Fruit fly (Drosophila melanogaster) whole organism, wandering third instar larva: ENCODE measurements around the gene Rpp14a.
A peak's percentile ranks its signal among the peaks of the same experiment; 100 is the strongest.

Experiments used
- Abd-B ChIP-seq: fragments of >200 bp; optimal IDR thresholded peaks from 2 replicates; lab custom pipeline; 2017; ENCODE audit warnings: missing biosample characterization, missing genetic modification characterization
- CG32264 ChIP-seq: fragments of 200-800 bp; sonication (Bioruptor generic); optimal IDR thresholded peaks from 2 replicates; lab custom pipeline; 2016; ENCODE audit warnings: missing biosample characterization, missing genetic modification characterization
- CG9705 ChIP-seq: fragments of 200-800 bp; sonication (Bioruptor generic); optimal IDR thresholded peaks from 2 replicates; lab custom pipeline; 2018; ENCODE audit warnings: missing biosample characterization, mild to moderate bottlenecking, missing genetic modification characterization
- CrebA ChIP-seq: fragments of 200-800 bp; sonication (Bioruptor generic); optimal IDR thresholded peaks from 2 replicates; lab custom pipeline; 2016; ENCODE audit warnings: missing biosample characterization, mild to moderate bottlenecking, missing genetic modification characterization, borderline replicate concordance
- Dfd ChIP-seq: fragments of >200 bp; optimal IDR thresholded peaks from 2 replicates; lab custom pipeline; 2017; ENCODE audit warnings: missing biosample characterization, missing genetic modification characterization
- Dif ChIP-seq: fragments of 200-275, 200-300 bp; sonication (Bioruptor generic); optimal IDR thresholded peaks from 2 replicates; lab custom pipeline; 2018; ENCODE audit warnings: missing biosample characterization, missing genetic modification characterization; ENCODE audit not compliant: partially characterized antibody
- GATAd ChIP-seq: sonication (Bioruptor generic); optimal IDR thresholded peaks from 2 replicates; lab custom pipeline; 2016; ENCODE audit warnings: missing biosample characterization, missing genetic modification characterization
- HLH106 ChIP-seq: fragments of 200-800 bp; optimal IDR thresholded peaks from 3 replicates; lab custom pipeline; 2019; ENCODE audit warnings: missing biosample characterization, mild to moderate bottlenecking, missing genetic modification characterization, moderate library complexity
- Hnf4 ChIP-seq: fragments of 200-800 bp; sonication (Bioruptor generic); optimal IDR thresholded peaks from 2 replicates; lab custom pipeline; 2016; ENCODE audit warnings: missing biosample characterization, mild to moderate bottlenecking, missing genetic modification characterization
- Hr78 ChIP-seq: fragments of >200 bp; optimal IDR thresholded peaks from 2 replicates; lab custom pipeline; 2017; ENCODE audit warnings: missing biosample characterization, missing genetic modification characterization
- Hr83 ChIP-seq: fragments of 200-300 bp; sonication (Bioruptor generic); optimal IDR thresholded peaks from 2 replicates; lab custom pipeline; 2016; ENCODE audit warnings: missing biosample characterization, mild to moderate bottlenecking, missing genetic modification characterization, moderate library complexity; ENCODE audit not compliant: poor library complexity, severe bottlenecking
- Jra ChIP-seq: sonication (Bioruptor generic); optimal IDR thresholded peaks from 2 replicates; lab custom pipeline; 2016; ENCODE audit warnings: missing biosample characterization, missing genetic modification characterization
- Mio ChIP-seq: sonication (Bioruptor generic); optimal IDR thresholded peaks from 2 replicates; lab custom pipeline; 2016; ENCODE audit warnings: missing biosample characterization, missing genetic modification characterization
- Myc ChIP-seq: fragments of >200 bp; optimal IDR thresholded peaks from 2 replicates; lab custom pipeline; 2017
- N ChIP-seq: fragments of >200 bp; optimal IDR thresholded peaks from 2 replicates; lab custom pipeline; 2018; ENCODE audit warnings: missing biosample characterization, missing external identifiers, missing genetic modification characterization
- OdsH ChIP-seq: fragments of 200-800 bp; sonication (Bioruptor generic); optimal IDR thresholded peaks from 2 replicates; lab custom pipeline; 2016; ENCODE audit warnings: missing biosample characterization, mild to moderate bottlenecking, missing genetic modification characterization
- Rel ChIP-seq, 2 experiments: fragments of 200-800 bp; sonication (Bioruptor generic) in 1 of 2; optimal IDR thresholded peaks; 2 replicates in 1 of 2; 3 replicates in 1 of 2; lab custom pipeline; 2016 to 2019; ENCODE audit warnings: mild to moderate bottlenecking in 2 of 2, missing biosample characterization in 2 of 2, missing genetic modification characterization in 2 of 2, moderate library complexity in 1 of 2
- Sp1 ChIP-seq: fragments of 200-800 bp; sonication (Bioruptor generic); optimal IDR thresholded peaks from 3 replicates; lab custom pipeline; 2019; ENCODE audit warnings: missing biosample characterization, mild to moderate bottlenecking, missing genetic modification characterization, moderate library complexity
- Vsx2 ChIP-seq: fragments of 200-300, 225-300 bp; sonication (Bioruptor generic); optimal IDR thresholded peaks from 2 replicates; lab custom pipeline; 2018; ENCODE audit warnings: missing biosample characterization, missing genetic modification characterization; ENCODE audit not compliant: partially characterized antibody
- br ChIP-seq: fragments of 200-800 bp; sonication (Bioruptor generic); optimal IDR thresholded peaks from 2 replicates; lab custom pipeline; 2016; ENCODE audit warnings: missing biosample characterization, missing genetic modification characterization
- brk ChIP-seq: fragments of 200-800 bp; sonication (Bioruptor generic); optimal IDR thresholded peaks from 2 replicates; lab custom pipeline; 2016; ENCODE audit warnings: missing biosample characterization, mild to moderate bottlenecking, missing genetic modification characterization
- dl ChIP-seq, 2 experiments: fragments of 175-275, 200-275 bp in 1 of 2; fragments of 200-275 bp in 1 of 2; sonication (Bioruptor generic); optimal IDR thresholded peaks; lab custom pipeline; 2018; ENCODE audit warnings: mild to moderate bottlenecking in 2 of 2, missing biosample characterization in 2 of 2, missing genetic modification characterization in 2 of 2, moderate library complexity in 2 of 2; ENCODE audit not compliant: partially characterized antibody in 2 of 2, insufficient read depth in 1 of 2
- dmrt93B ChIP-seq: fragments of 200-800 bp; sonication (Bioruptor generic); optimal IDR thresholded peaks from 2 replicates; lab custom pipeline; 2018; ENCODE audit warnings: missing biosample characterization, mild to moderate bottlenecking, missing genetic modification characterization
- dsf ChIP-seq: sonication (Bioruptor generic); optimal IDR thresholded peaks from 2 replicates; lab custom pipeline; 2016; ENCODE audit warnings: missing biosample characterization, missing genetic modification characterization, borderline replicate concordance
- ey ChIP-seq: fragments of 200-800 bp; sonication (Bioruptor generic); optimal IDR thresholded peaks from 2 replicates; lab custom pipeline; 2016; ENCODE audit warnings: missing biosample characterization, missing genetic modification characterization
- foxo ChIP-seq, 2 experiments: fragments of 200-800 bp; sonication (Bioruptor generic); optimal IDR thresholded peaks; 2 replicates in 1 of 2; 3 replicates in 1 of 2; lab custom pipeline; 2016 to 2017; ENCODE audit warnings: missing biosample characterization in 2 of 2, missing genetic modification characterization in 2 of 2
- fru ChIP-seq: fragments of 200-800 bp; sonication (Bioruptor generic); optimal IDR thresholded peaks from 3 replicates; lab custom pipeline; 2016; ENCODE audit warnings: missing biosample characterization, mild to moderate bottlenecking, missing genetic modification characterization
- h ChIP-seq: fragments of 200-800 bp; sonication (Bioruptor generic); optimal IDR thresholded peaks from 3 replicates; lab custom pipeline; 2016; ENCODE audit warnings: missing biosample characterization, mild to moderate bottlenecking, missing genetic modification characterization
- jim ChIP-seq: fragments of 175-275, 200-325 bp; sonication (Bioruptor generic); optimal IDR thresholded peaks from 2 replicates; lab custom pipeline; 2016; ENCODE audit warnings: missing biosample characterization, mild to moderate bottlenecking, missing genetic modification characterization
- lola ChIP-seq: fragments of >200 bp; optimal IDR thresholded peaks from 2 replicates; lab custom pipeline; 2017; ENCODE audit warnings: missing biosample characterization, missing genetic modification characterization
- pan ChIP-seq: fragments of >200 bp; optimal IDR thresholded peaks from 2 replicates; lab custom pipeline; 2017
- psq ChIP-seq: fragments of 200-800 bp; sonication (Bioruptor generic); optimal IDR thresholded peaks from 3 replicates; lab custom pipeline; 2017; ENCODE audit warnings: missing biosample characterization, mild to moderate bottlenecking, missing genetic modification characterization, moderate library complexity
- rgr ChIP-seq: fragments of 200-800 bp; sonication (Bioruptor generic); optimal IDR thresholded peaks from 3 replicates; lab custom pipeline; 2016; ENCODE audit warnings: missing biosample characterization, mild to moderate bottlenecking, missing genetic modification characterization
- sage ChIP-seq: fragments of 200-800 bp; sonication (Bioruptor generic); optimal IDR thresholded peaks from 2 replicates; lab custom pipeline; 2016; ENCODE audit warnings: missing biosample characterization, mild to moderate bottlenecking, missing genetic modification characterization
- sv ChIP-seq: fragments of 200-800 bp; sonication (Bioruptor generic); optimal IDR thresholded peaks from 3 replicates; lab custom pipeline; 2016; ENCODE audit warnings: missing biosample characterization, missing genetic modification characterization
- tai ChIP-seq: sonication (Bioruptor generic); optimal IDR thresholded peaks from 2 replicates; lab custom pipeline; 2016; ENCODE audit warnings: missing biosample characterization, missing genetic modification characterization
- usp ChIP-seq: fragments of >200 bp; optimal IDR thresholded peaks from 2 replicates; lab custom pipeline; 2017; ENCODE audit warnings: missing biosample characterization, missing genetic modification characterization
- woc ChIP-seq: sonication (Bioruptor generic); optimal IDR thresholded peaks from 2 replicates; lab custom pipeline; 2016; ENCODE audit warnings: missing biosample characterization, mild to moderate bottlenecking, missing genetic modification characterization

Rpp14a gene

DNA sequence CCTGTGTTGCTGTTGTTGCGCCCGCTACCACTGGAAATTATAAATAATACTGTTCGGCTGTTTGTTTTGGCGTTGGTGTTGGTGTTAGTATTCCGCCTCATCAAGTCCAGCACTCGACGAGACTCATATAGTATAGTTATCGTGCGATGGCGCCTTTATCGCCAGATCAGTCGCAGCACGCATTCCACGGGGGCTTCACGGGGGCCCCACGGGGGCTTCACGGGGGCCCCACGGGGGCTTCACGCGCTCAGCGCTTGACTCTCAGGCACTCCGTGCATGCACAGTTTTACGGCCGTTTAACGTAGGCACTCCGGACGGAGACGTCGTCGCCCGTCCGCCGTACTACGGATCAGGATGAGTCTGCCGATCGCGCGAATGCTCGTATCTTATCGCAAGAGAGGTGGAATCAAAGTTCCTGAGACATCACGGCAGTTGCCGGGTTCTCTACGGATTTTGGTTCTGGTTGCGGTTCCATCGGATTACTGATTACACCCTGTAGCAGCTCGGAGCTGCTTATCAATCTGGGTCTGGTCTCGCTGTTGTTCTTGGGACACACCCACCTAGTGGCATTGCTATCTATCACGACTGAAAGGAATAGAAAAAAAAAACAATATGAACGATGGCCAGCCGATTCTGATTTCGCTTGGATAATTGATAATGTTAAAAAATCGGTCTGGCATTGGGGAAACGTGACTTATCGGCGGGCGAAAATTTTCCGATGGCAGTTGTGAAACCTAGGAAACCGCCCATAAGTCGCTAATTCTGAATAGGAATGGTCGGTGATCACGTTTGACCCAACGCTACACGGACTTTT is 46.4 kb downstream of the Rpp14a start:
- TF ChIP-seq Hr78 (GFP tag; lab: Kevin White, UChicago) (no peak), woc (GFP tag; lab: Kevin White, UChicago) (no peak), Rel (GFP tag; optimal IDR thresholded peaks at IDR 0.05; lab: Kevin White, UChicago) (no peak), Rel (tag; optimal IDR thresholded peaks at IDR 0.05; lab: Kevin White, UChicago) (peak; percentile 97), brk (GFP tag; lab: Kevin White, UChicago) (no peak), br (peak; percentile 37), Hr83 (GFP tag; lab: Kevin White, UChicago) (no peak), dsf (GFP tag; lab: Kevin White, UChicago) (no peak), dmrt93B (GFP tag; lab: Kevin White, UChicago) (no peak), pan (no peak), HLH106 (tag; lab: Kevin White, UChicago) (peak; percentile 31), dl (GFP tag; optimal IDR thresholded peaks at IDR 0.05; lab: Kevin White, UChicago; ENCODE audit: insufficient read depth in 1 of 2, partially characterized antibody in 2 of 2) (no peak), OdsH (peak; percentile 31), Abd-B (no peak), Myc (lab: Kevin White, UChicago) (no peak), GATAd (GFP tag; lab: Kevin White, UChicago) (no peak), Sp1 (GFP tag; lab: Kevin White, UChicago) (peak; percentile 31), N (GFP tag; lab: Kevin White, UChicago) (peak; percentile 2), Mio (GFP tag; lab: Kevin White, UChicago) (peak; percentile 73), fru (peak; percentile 46), lola (no peak), CG9705 (GFP tag; lab: Kevin White, UChicago) (no peak), sv (GFP tag; lab: Kevin White, UChicago) (no peak), CrebA (GFP tag; lab: Kevin White, UChicago) (no peak), Vsx2 (GFP tag; lab: Kevin White, UChicago) (no peak), CG32264 (no peak), Hnf4 (GFP tag; lab: Kevin White, UChicago) (peak; percentile 40), jim (no peak), ey (GFP tag; lab: Kevin White, UChicago) (peak; percentile 12), Dfd (no peak), usp (GFP tag; lab: Kevin White, UChicago) (no peak), Dif (GFP tag; lab: Kevin White, UChicago) (no peak), sage (GFP tag; lab: Kevin White, UChicago) (no peak), h (peak; percentile 91), Jra (GFP tag; lab: Kevin White, UChicago) (no peak), foxo (GFP tag; optimal IDR thresholded peaks at IDR 0.05; lab: Kevin White, UChicago) (peak in 1 of 2 experiments; percentile 51), psq (no peak), rgr (peak; percentile 44), tai (no peak)

DNA sequence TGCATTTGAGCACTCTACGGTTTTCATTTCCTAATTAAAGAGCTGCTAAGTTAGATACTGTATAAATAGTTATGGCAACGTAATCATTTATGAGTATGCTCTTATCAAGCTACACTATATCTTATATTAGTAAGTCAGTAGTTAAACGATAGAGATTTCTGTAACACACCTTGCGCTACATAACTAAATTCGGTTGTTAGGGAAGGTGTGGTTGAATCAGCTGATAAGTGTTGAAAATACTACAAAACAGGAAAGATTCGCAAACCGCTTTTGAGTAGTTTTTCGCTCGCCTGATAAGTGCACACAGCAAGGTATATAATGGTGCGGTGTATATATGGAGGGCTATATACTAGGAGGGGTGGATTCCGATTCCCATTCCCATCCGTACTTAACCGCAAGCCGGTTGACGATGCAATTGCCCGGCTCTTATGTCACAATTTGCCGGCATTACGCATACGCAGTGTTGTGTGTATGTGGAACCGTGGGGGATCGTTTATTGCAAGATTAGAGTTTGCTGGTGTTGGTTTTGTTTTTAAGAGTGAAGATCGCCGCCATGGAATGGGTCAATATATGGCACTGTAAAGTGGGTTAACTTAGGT is 48.4 kb downstream of the Rpp14a start:
- TF ChIP-seq sage (GFP tag; lab: Kevin White, UChicago) (no peak), dmrt93B (GFP tag; lab: Kevin White, UChicago) (no peak), CrebA (GFP tag; lab: Kevin White, UChicago) (no peak), lola (no peak), HLH106 (tag; lab: Kevin White, UChicago) (no peak), sv (GFP tag; lab: Kevin White, UChicago) (no peak), fru (no peak), woc (GFP tag; lab: Kevin White, UChicago) (no peak), psq (no peak), Vsx2 (GFP tag; lab: Kevin White, UChicago) (no peak), CG32264 (no peak), Dfd (no peak), Dif (GFP tag; lab: Kevin White, UChicago) (no peak), dl (GFP tag; optimal IDR thresholded peaks at IDR 0.05; lab: Kevin White, UChicago; ENCODE audit: insufficient read depth in 1 of 2, partially characterized antibody in 2 of 2) (no peak), OdsH (no peak), GATAd (GFP tag; lab: Kevin White, UChicago) (no peak), Hr83 (GFP tag; lab: Kevin White, UChicago) (no peak)
